Fruit fly (Drosophila melanogaster): ENCODE results near the gene CG43155.

CG43155 gene

DNA sequence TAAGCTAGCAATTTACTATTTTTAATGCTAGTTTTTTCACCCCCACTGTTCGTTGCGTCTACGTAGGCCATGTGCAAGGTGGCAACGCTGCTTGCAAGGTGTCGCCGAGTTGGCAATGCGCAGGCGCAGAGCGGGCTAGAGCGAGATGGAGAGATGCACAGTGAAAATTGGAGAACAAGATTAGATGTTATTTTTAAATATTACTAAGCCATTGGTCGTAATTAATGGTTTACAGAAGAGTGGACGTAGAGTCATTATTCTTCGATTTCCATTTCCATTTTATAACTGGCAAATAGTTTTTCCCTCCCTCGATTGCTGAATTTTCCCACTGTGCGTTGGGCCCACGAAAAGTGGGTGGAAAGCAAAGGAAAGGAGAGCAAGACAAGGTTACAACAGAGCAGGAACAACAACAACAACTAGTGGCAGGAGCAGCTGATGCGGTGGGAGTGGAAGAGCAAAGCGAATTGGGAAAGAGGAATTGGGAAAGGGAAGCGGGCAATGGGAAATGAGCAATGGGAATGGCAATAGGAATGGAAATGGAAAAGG, 6.7 kb upstream of the CG43155 start (continued):
- TF ChIP-seq gsb (GFP tag; IDR thresholded peaks at IDR 0.05) (peak; percentile 36; the same call in 1 of the 2 replicates), slou (GFP tag; optimal IDR thresholded peaks at IDR 0.05) (peak; percentile 53), Myb (GFP tag; optimal IDR thresholded peaks at IDR 0.05) (peak; percentile 32), tgo (GFP tag; IDR thresholded peaks at IDR 0.05) (peak; percentile 82), Hmr (GFP tag; optimal IDR thresholded peaks at IDR 0.05) (peak; percentile 84), Sox100B (GFP tag; optimal IDR thresholded peaks at IDR 0.05) (peak; percentile 50), Nf-YC (tag; optimal IDR thresholded peaks at IDR 0.05) (peak; percentile 17), knrl (GFP tag; IDR thresholded peaks at IDR 0.05; ENCODE audit: partially characterized antibody) (peak; percentile 31; the same call in 1 of the 3 replicates), kay (GFP tag; optimal IDR thresholded peaks at IDR 0.05) (peak; percentile 66), CG1024 (GFP tag; IDR thresholded peaks at IDR 0.05) (peak; percentile 76), CG8924 (tag; optimal IDR thresholded peaks at IDR 0.05) (peak; percentile 75), CG17385 (GFP tag; optimal IDR thresholded peaks at IDR 0.05) (peak; percentile 62), CG33213 (GFP tag; optimal IDR thresholded peaks at IDR 0.05) (peak; percentile 68), CG1603 (tag; optimal IDR thresholded peaks at IDR 0.05) (peak; percentile 88), Lpt (GFP tag; optimal IDR thresholded peaks at IDR 0.05) (no peak), D19B (GFP tag; optimal IDR thresholded peaks at IDR 0.05) (peak; percentile 39), CG10274 (GFP tag; optimal IDR thresholded peaks at IDR 0.05) (no peak), CG10565 (GFP tag; optimal IDR thresholded peaks at IDR 0.05) (no peak), bcd (GFP tag; optimal IDR thresholded peaks at IDR 0.05) (peak; percentile 70), unpg (GFP tag; optimal IDR thresholded peaks at IDR 0.05) (peak; percentile 71), CG3847 (GFP tag; IDR thresholded peaks at IDR 0.05) (peak; percentile 66), dpn (GFP tag; optimal IDR thresholded peaks at IDR 0.05) (peak; percentile 74 to 79), CG3163 (GFP tag; optimal IDR thresholded peaks at IDR 0.05) (peak; percentile 10), al (GFP tag; IDR thresholded peaks at IDR 0.05) (peak; percentile 66), CG6254 (GFP tag; optimal IDR thresholded peaks at IDR 0.05) (peak; percentile 55), jigr1 (GFP tag; IDR thresholded peaks at IDR 0.05) (peak; percentile 63; the same call in 2 of the 3 replicates), CG8388 (GFP tag; optimal IDR thresholded peaks at IDR 0.05) (peak; percentile 61), CG32532 (GFP tag; IDR thresholded peaks at IDR 0.05) (peak; percentile 81), CG4424 (GFP tag; optimal IDR thresholded peaks at IDR 0.05) (peak; percentile 63), CG43689 (GFP tag; IDR thresholded peaks at IDR 0.05) (peak; percentile 45; the same call in 1 of the 2 replicates), stwl (tag; optimal IDR thresholded peaks at IDR 0.05) (peak; percentile 57), HmgZ (tag; optimal IDR thresholded peaks at IDR 0.05) (peak; percentile 45), MBD-R2 (GFP tag; IDR thresholded peaks at IDR 0.05) (peak; percentile 63), CG2116 (GFP tag; optimal IDR thresholded peaks at IDR 0.05) (no peak), fd64A (GFP tag; optimal IDR thresholded peaks at IDR 0.05) (peak; percentile 50), CG34376 (GFP tag; optimal IDR thresholded peaks at IDR 0.05) (peak; percentile 22), CG10462 (GFP tag; optimal IDR thresholded peaks at IDR 0.05) (no peak), CG14050 (GFP tag; IDR thresholded peaks at IDR 0.05) (peak; percentile 82), slbo (GFP tag; IDR thresholded peaks at IDR 0.05) (peak; percentile 81), lab (GFP tag; optimal IDR thresholded peaks at IDR 0.05) (peak; percentile 88), fru (optimal IDR thresholded peaks at IDR 0.05) (no peak), tin (GFP tag; optimal IDR thresholded peaks at IDR 0.05) (peak; percentile 65), org-1 (GFP tag; optimal IDR thresholded peaks at IDR 0.05) (peak; percentile 78), CG2875 (GFP tag; optimal IDR thresholded peaks at IDR 0.05) (peak; percentile 62), CG11723 (GFP tag; optimal IDR thresholded peaks at IDR 0.05) (peak; percentile 63), Atf3 (GFP tag; optimal IDR thresholded peaks at IDR 0.05) (peak; percentile 46), CG11085 (GFP tag; IDR thresholded peaks at IDR 0.05) (peak; percentile 63), MESR4 (GFP tag; optimal IDR thresholded peaks at IDR 0.05) (peak; percentile 15), cato (GFP tag; optimal IDR thresholded peaks at IDR 0.05; ENCODE audit: borderline replicate concordance) (no peak), bowl (GFP tag; IDR thresholded peaks at IDR 0.05) (peak; percentile 59; the same call in 1 of the 2 replicates), CG10959 (GFP tag; IDR thresholded peaks at IDR 0.05) (peak; percentile 65)
